Fruit fly (Drosophila melanogaster): ENCODE data around the gene Alg1.

Alg1 gene

DNA sequence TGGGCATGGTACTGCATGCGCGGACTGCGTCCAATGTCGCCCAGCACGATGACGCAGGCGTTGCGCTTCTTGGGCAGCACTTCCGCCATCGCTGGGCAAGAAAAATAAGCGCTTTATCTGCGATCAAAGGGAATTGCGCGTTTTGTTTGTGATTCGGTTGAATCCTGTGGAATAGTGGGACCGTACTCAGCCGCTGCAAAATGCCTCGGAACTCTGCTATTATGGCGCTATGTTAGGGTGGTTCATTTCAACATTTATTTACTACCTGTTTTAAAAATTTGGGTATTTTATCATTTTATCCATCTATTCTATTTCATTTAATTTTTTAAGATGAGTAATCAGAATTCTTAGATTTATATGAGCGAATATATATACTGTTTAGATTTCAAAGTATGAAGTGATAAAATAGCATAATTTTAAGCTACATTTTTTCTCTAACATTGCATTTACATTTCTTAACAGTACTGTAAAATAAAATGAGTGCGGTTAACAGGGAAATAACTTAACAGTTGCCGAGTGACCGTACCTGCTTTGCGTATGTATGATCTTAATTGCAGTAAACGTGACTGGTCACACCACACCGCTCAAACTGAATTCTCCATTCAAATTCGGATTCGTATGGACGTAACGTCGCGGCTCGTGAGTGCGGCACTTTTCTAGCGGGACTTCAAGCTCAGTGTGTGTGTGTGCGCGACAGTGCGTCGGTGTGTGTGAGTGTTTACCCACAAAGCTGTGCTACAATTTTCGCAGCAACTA lies at the start of gene Alg1, which contains the start of gene tinc (continued):
- TF ChIP-seq PHDP (tag; optimal IDR thresholded peaks at IDR 0.05) = peak; percentile 86
- no peak for TF ChIP-seq D (optimal IDR thresholded peaks at IDR 0.05)
- no peak for TF ChIP-seq D (GFP tag; optimal IDR thresholded peaks at IDR 0.05)
- peak; percentile 76 for TF ChIP-seq CG18599 (GFP tag; optimal IDR thresholded peaks at IDR 0.05)
- TF ChIP-seq lola (GFP tag; optimal IDR thresholded peaks at IDR 0.05) = peak in 1 of 3 experiments; percentile 64
- TF ChIP-seq sd (tag; optimal IDR thresholded peaks at IDR 0.05) = peak; percentile 24
- TF ChIP-seq CG5953 (GFP tag; IDR thresholded peaks at IDR 0.05) = no peak
- no peak for TF ChIP-seq CG7928 (GFP tag; optimal IDR thresholded peaks at IDR 0.05)
- peak; percentile 51; the same call in 1 of the 2 replicates for TF ChIP-seq Drgx (GFP tag; IDR thresholded peaks at IDR 0.05)
- no peak for TF ChIP-seq D19B (GFP tag; optimal IDR thresholded peaks at IDR 0.05)
- TF ChIP-seq nmo (GFP tag; optimal IDR thresholded peaks at IDR 0.05) = peak; percentile 54
- peak; percentile 63 for TF ChIP-seq CG13624 (GFP tag; optimal IDR thresholded peaks at IDR 0.05)
- TF ChIP-seq luna (GFP tag; optimal IDR thresholded peaks at IDR 0.05) = no peak
- peak; percentile 45 for TF ChIP-seq bcd (GFP tag; optimal IDR thresholded peaks at IDR 0.05)
- peak; percentile 72 for TF ChIP-seq CG42726 (GFP tag; IDR thresholded peaks at IDR 0.05; ENCODE audit: partially characterized antibody)
- TF ChIP-seq Blimp-1 (GFP tag; optimal IDR thresholded peaks at IDR 0.05) = peak; percentile 10
- TF ChIP-seq ATbp (GFP tag; optimal IDR thresholded peaks at IDR 0.05) = no peak
- peak; percentile 78 for TF ChIP-seq Atf6 (GFP tag; IDR thresholded peaks at IDR 0.05)
- peak; percentile 58; the same call in 1 of the 3 replicates for TF ChIP-seq zfh1 (GFP tag; IDR thresholded peaks at IDR 0.05)
- TF ChIP-seq sisA (GFP tag; IDR thresholded peaks at IDR 0.05) = no peak
- peak; percentile 62 for TF ChIP-seq CG6689 (GFP tag; IDR thresholded peaks at IDR 0.05)
- no peak for TF ChIP-seq mld (GFP tag; IDR thresholded peaks at IDR 0.05; ENCODE audit: partially characterized antibody)
- TF ChIP-seq Hr51 (GFP tag; optimal IDR thresholded peaks at IDR 0.05) = peak in 1 of 2 experiments; percentile 79
- peak; percentile 46; the same call in 1 of the 2 replicates for TF ChIP-seq cas (GFP tag; IDR thresholded peaks at IDR 0.05)
- TF ChIP-seq bab2 (GFP tag; optimal IDR thresholded peaks at IDR 0.05) = peak; percentile 30
- peak; percentile 77 for TF ChIP-seq CG12299 (tag; optimal IDR thresholded peaks at IDR 0.05)
- peak; percentile 76 for TF ChIP-seq CG17359 (tag; optimal IDR thresholded peaks at IDR 0.05)
- peak; percentile 78 for TF ChIP-seq CG10267 (tag; optimal IDR thresholded peaks at IDR 0.05)
- peak; percentile 68 for TF ChIP-seq CG10979 (tag; optimal IDR thresholded peaks at IDR 0.05)
- TF ChIP-seq psq (GFP tag; optimal IDR thresholded peaks at IDR 0.05) = peak; percentile 17
- peak; percentile 53 for TF ChIP-seq CG10209 (GFP tag; optimal IDR thresholded peaks at IDR 0.05)
- TF ChIP-seq Stat92E (GFP tag; optimal IDR thresholded peaks at IDR 0.05) = peak in 1 of 3 experiments; percentile 71
- peak; percentile 97 for TF ChIP-seq CG17568 (GFP tag; optimal IDR thresholded peaks at IDR 0.05)
- TF ChIP-seq CG9817 (tag; optimal IDR thresholded peaks at IDR 0.05) = peak; percentile 61
- no peak for TF ChIP-seq dimm (GFP tag; IDR thresholded peaks at IDR 0.05)
- TF ChIP-seq Rfx (GFP tag; IDR thresholded peaks at IDR 0.05) = peak; percentile 58
- no peak for TF ChIP-seq Gsc (GFP tag; IDR thresholded peaks at IDR 0.05)
- peak; percentile 0 for TF ChIP-seq pum (GFP tag; optimal IDR thresholded peaks at IDR 0.05)
- TF ChIP-seq fd96Cb (tag; optimal IDR thresholded peaks at IDR 0.05) = peak; percentile 37
- peak; percentile 56 for TF ChIP-seq CG13775 (GFP tag; optimal IDR thresholded peaks at IDR 0.05)
- TF ChIP-seq CG18619 (GFP tag; optimal IDR thresholded peaks at IDR 0.05) = peak; percentile 42
- 0 out of 2 replicates have a peak, but pooled peaks have one; percentile 26 for TF ChIP-seq ranshi (GFP tag; IDR thresholded peaks at IDR 0.05)
- no peak for TF ChIP-seq h (optimal IDR thresholded peaks at IDR 0.05)
- no peak for TF ChIP-seq CG33213 (GFP tag; optimal IDR thresholded peaks at IDR 0.05)
- no peak for TF ChIP-seq CG3163 (GFP tag; optimal IDR thresholded peaks at IDR 0.05)
- no peak for TF ChIP-seq NC2α (GFP tag; optimal IDR thresholded peaks at IDR 0.05)
- peak; percentile 16 for TF ChIP-seq scrt (GFP tag; optimal IDR thresholded peaks at IDR 0.05)
- no peak for TF ChIP-seq corto (GFP tag; optimal IDR thresholded peaks at IDR 0.05)
